Fruit fly (Drosophila melanogaster) whole organism, wandering third instar larva: ENCODE data around the gene Os-C.

Experiments used
- Abd-B ChIP-seq: fragments of >200 bp; optimal IDR thresholded peaks from 2 replicates; lab custom pipeline; 2017; ENCODE audit warnings: missing biosample characterization, missing genetic modification characterization
- Dfd ChIP-seq: fragments of >200 bp; optimal IDR thresholded peaks from 2 replicates; lab custom pipeline; 2017; ENCODE audit warnings: missing biosample characterization, missing genetic modification characterization
- HLH106 ChIP-seq: fragments of 200-800 bp; optimal IDR thresholded peaks from 3 replicates; lab custom pipeline; 2019; ENCODE audit warnings: missing biosample characterization, mild to moderate bottlenecking, missing genetic modification characterization, moderate library complexity
- N ChIP-seq: fragments of >200 bp; optimal IDR thresholded peaks from 2 replicates; lab custom pipeline; 2018; ENCODE audit warnings: missing biosample characterization, missing external identifiers, missing genetic modification characterization
- OdsH ChIP-seq: fragments of 200-800 bp; sonication (Bioruptor generic); optimal IDR thresholded peaks from 2 replicates; lab custom pipeline; 2016; ENCODE audit warnings: missing biosample characterization, mild to moderate bottlenecking, missing genetic modification characterization
- br ChIP-seq: fragments of 200-800 bp; sonication (Bioruptor generic); optimal IDR thresholded peaks from 2 replicates; lab custom pipeline; 2016; ENCODE audit warnings: missing biosample characterization, missing genetic modification characterization
- dsf ChIP-seq: sonication (Bioruptor generic); optimal IDR thresholded peaks from 2 replicates; lab custom pipeline; 2016; ENCODE audit warnings: missing biosample characterization, missing genetic modification characterization, borderline replicate concordance
- fru ChIP-seq: fragments of 200-800 bp; sonication (Bioruptor generic); optimal IDR thresholded peaks from 3 replicates; lab custom pipeline; 2016; ENCODE audit warnings: missing biosample characterization, mild to moderate bottlenecking, missing genetic modification characterization
- h ChIP-seq: fragments of 200-800 bp; sonication (Bioruptor generic); optimal IDR thresholded peaks from 3 replicates; lab custom pipeline; 2016; ENCODE audit warnings: missing biosample characterization, mild to moderate bottlenecking, missing genetic modification characterization
- lola ChIP-seq: fragments of >200 bp; optimal IDR thresholded peaks from 2 replicates; lab custom pipeline; 2017; ENCODE audit warnings: missing biosample characterization, missing genetic modification characterization
- pan ChIP-seq: fragments of >200 bp; optimal IDR thresholded peaks from 2 replicates; lab custom pipeline; 2017
- psq ChIP-seq: fragments of 200-800 bp; sonication (Bioruptor generic); optimal IDR thresholded peaks from 3 replicates; lab custom pipeline; 2017; ENCODE audit warnings: missing biosample characterization, mild to moderate bottlenecking, missing genetic modification characterization, moderate library complexity
- rgr ChIP-seq: fragments of 200-800 bp; sonication (Bioruptor generic); optimal IDR thresholded peaks from 3 replicates; lab custom pipeline; 2016; ENCODE audit warnings: missing biosample characterization, mild to moderate bottlenecking, missing genetic modification characterization

DNA sequence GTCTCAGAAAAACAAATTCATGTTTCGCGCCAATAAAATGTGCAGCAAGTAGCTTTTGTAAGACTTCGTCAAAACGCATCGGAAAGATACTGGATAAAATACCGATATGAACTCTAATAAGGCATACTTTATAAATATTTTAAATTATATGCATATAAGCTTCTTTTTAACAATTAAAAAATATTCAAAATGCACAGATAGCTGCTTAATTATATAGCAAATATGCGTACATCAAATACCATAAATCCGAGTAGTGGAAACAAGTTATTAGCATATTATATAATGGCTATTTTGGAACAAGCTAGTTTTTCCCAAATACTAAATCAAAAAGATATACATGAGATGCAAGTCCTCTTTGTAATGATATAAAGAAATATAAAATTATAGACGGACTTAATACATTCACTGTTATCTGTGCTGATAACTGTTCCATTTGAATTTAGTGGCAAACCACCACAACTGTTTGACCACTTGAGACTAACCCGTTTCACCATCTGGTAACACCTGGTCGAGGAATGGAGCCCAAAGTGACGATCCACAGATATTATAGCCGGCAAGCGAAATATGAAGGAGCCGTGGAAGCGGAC is 20.9 kb downstream of the Os-C start, which contains the start of gene PIG-H:
- TF ChIP-seq fru (GFP tag; lab: Kevin White, UChicago): no peak
- TF ChIP-seq pan: no peak
- TF ChIP-seq N (GFP tag; lab: Kevin White, UChicago): peak; percentile 20
- TF ChIP-seq Dfd (GFP tag; lab: Kevin White, UChicago): no peak
- TF ChIP-seq dsf (GFP tag; lab: Kevin White, UChicago): no peak
- TF ChIP-seq rgr: no peak
- TF ChIP-seq h (GFP tag; lab: Kevin White, UChicago): no peak
- no peak for TF ChIP-seq psq (GFP tag; lab: Kevin White, UChicago)
- no peak for TF ChIP-seq Abd-B
- TF ChIP-seq lola (GFP tag; lab: Kevin White, UChicago): no peak
- TF ChIP-seq OdsH (GFP tag; lab: Kevin White, UChicago): no peak
- no peak for TF ChIP-seq HLH106
- no peak for TF ChIP-seq br
